Worm (Caenorhabditis elegans): ENCODE data around the gene F26F2.1.
"Not testable (repeated sequence)": the region's sequence is repeated elsewhere in the genome, so short reads cannot be mapped to it uniquely, and the experiment has no call there.

The F26F2.1 gene

DNA sequence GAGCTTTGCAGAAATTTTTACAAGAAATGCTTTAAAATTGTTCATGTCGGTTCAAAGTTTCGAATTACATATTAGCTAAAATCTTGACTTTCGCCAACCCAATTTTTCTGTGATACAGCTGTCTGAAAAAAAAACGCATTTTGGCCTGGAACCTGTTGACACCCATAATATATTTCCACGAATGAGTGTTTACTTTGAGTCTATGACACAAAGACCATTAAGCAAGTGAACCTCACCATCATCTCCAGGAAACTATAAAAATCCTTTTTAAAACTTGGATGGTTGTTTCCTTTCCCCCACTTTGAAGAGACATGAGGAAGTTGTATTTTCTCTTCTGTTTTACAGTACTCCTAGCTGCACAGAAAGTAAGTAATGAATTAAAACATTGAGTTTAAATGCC lies 12.6 kb upstream of the F26F2.1 start, which contains the start of gene clec-263:
clec-263 (plus strand) TSS at position 301 of the 400 bp plus-strand sequence.
- no peak for TF ChIP-seq tbp1 (GFP tag; optimal IDR thresholded peaks at IDR 0.05)
- TF ChIP-seq ceh-58 (GFP tag; IDR thresholded peaks at IDR 0.05): no peak
- TF ChIP-seq sptf-2 (GFP tag; optimal IDR thresholded peaks at IDR 0.05): no peak
- TF ChIP-seq nfya-2 (GFP tag; IDR thresholded peaks at IDR 0.05): no peak
- no peak for TF ChIP-seq ztf-18 (tag; optimal IDR thresholded peaks at IDR 0.05)
- no peak for TF ChIP-seq Y53G8AR.9 (GFP tag; conservative IDR thresholded peaks at IDR 0.05)
- no peak for TF ChIP-seq lin-35 (GFP tag; optimal IDR thresholded peaks at IDR 0.05)
- TF ChIP-seq ztf-26 (tag; optimal IDR thresholded peaks at IDR 0.05): no peak
- no peak for TF ChIP-seq dox-1 (GFP tag; IDR thresholded peaks at IDR 0.05)
- no peak for TF ChIP-seq mxl-1 (tag; optimal IDR thresholded peaks at IDR 0.05)
- TF ChIP-seq ceh-27 (GFP tag; optimal IDR thresholded peaks at IDR 0.05): no peak
- no peak for TF ChIP-seq F39B2.1 (GFP tag; IDR thresholded peaks at IDR 0.05)
- no peak for TF ChIP-seq madf-3 (GFP tag; IDR thresholded peaks at IDR 0.05)
- no peak for TF ChIP-seq ztf-25 (GFP tag; IDR thresholded peaks at IDR 0.05)
- no peak for TF ChIP-seq aptf-3 (GFP tag; IDR thresholded peaks at IDR 0.05)

DNA sequence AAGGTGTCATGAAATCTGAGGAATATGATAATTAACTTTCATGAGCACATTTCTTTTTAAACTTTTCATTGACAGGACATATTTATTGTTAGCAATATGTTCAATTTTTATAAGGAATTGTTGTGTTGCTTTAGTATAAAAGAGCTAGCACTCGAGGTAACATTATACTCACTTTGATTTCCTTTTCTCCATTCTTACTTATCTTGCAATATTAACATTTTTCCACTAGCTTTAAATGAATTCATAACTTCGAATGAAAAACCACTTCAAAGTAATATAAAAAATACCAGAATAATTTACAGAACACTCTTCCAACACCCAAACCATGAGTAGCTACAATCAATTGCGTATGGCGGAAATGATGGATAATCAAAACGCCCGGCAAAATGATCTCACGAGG lies 11.7 kb upstream of the F26F2.1 start, which contains the start of gene F26F2.5:
F26F2.5 (plus strand) TSS at position 301 of the 400 bp plus-strand sequence.
- TF ChIP-seq lin-40 (tag; optimal IDR thresholded peaks at IDR 0.05) (no peak), nfyb-1 (GFP tag; IDR thresholded peaks at IDR 0.05) (no peak), ZK185.1 (tag; optimal IDR thresholded peaks at IDR 0.05; ENCODE audit: poor library complexity, severe bottlenecking) (no peak), attf-6 (GFP tag; IDR thresholded peaks at IDR 0.05) (no peak), nhr-90 (tag; optimal IDR thresholded peaks at IDR 0.05) (no peak), lsl-1 (GFP tag; optimal IDR thresholded peaks at IDR 0.05) (no peak), aptf-2 (GFP tag; conservative IDR thresholded peaks at IDR 0.05) (no peak), dpl-1 (GFP tag; optimal IDR thresholded peaks at IDR 0.05) (no peak), tbp1 (GFP tag; optimal IDR thresholded peaks at IDR 0.05) (no peak), hsf-1 (GFP tag; IDR thresholded peaks at IDR 0.05) (no peak), aptf-3 (GFP tag; IDR thresholded peaks at IDR 0.05) (no peak), snpc-3.4 (tag; optimal IDR thresholded peaks at IDR 0.05) (no peak), hlh-26 (GFP tag; conservative IDR thresholded peaks at IDR 0.05) (no peak), B0336.3 (GFP tag; IDR thresholded peaks at IDR 0.05) (no peak), Y95B8A.8 (GFP tag; IDR thresholded peaks at IDR 0.05) (no peak), ceh-100 (GFP tag; IDR thresholded peaks at IDR 0.05) (no peak)

DNA sequence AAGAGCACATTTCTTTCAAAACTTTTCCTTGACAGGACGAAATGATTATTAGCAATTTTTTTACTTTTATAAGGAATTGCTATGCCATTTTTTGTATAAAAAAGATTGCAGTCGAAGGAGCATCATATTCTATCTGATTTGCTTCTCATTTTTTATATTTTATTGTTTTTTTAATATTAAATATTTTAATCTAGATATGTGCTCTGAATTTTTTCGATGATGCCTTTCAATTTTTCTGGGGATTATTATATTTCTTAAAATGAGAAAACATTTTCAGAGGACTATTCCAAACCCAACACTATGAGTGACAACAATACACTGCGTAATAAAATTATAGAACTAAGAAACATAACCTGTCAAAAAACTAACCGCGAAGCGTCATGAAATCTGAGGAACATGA lies 7.3 kb upstream of the F26F2.1 start, which contains the start of gene F26F2.4:
F26F2.4 (plus strand) TSS at position 301 of the 400 bp plus-strand sequence.
- not testable (repeated sequence) for TF ChIP-seq let-607 (tag; optimal IDR thresholded peaks at IDR 0.05); F10E7.11 (tag; optimal IDR thresholded peaks at IDR 0.05); nhr-120 (GFP tag; IDR thresholded peaks at IDR 0.05)

DNA sequence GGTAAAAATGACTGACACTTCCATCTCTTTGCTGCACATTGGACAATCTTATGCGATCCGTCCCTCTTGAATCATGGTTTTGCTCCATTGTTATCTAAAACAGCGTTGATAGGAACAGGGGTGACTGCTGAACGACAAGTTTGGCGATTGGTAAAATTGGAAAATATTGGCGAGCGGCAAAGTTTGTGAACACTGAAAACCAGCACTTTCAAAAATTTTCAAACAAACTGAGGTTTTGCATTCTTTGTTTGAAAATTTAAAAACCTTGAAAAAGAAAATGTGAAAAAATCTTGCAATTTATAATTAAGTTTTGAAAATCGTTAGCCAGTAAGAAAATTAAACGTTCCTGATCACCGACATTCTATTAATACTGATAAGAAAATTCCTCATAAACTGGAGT lies 4.8 kb upstream of the F26F2.1 start, which contains the start of gene F26F2.3:
F26F2.3 (minus strand) TSS at position 101 of the 400 bp plus-strand sequence.
- TF ChIP-seq nhr-27 (tag; optimal IDR thresholded peaks at IDR 0.05): no peak
- no peak for TF ChIP-seq F39B2.1 (GFP tag; IDR thresholded peaks at IDR 0.05)
- no peak for TF ChIP-seq ztf-28 (GFP tag; IDR thresholded peaks at IDR 0.05)
- no peak for TF ChIP-seq mxl-1 (tag; optimal IDR thresholded peaks at IDR 0.05)
- TF ChIP-seq egl-44 (GFP tag; IDR thresholded peaks at IDR 0.05): no peak
- TF ChIP-seq him-1 (tag; optimal IDR thresholded peaks at IDR 0.05): no peak
- TF ChIP-seq snpc-3.4 (tag; optimal IDR thresholded peaks at IDR 0.05): no peak
- no peak for TF ChIP-seq Y53G8AR.9 (GFP tag; conservative IDR thresholded peaks at IDR 0.05)
- TF ChIP-seq Y53F4B.3 (GFP tag; IDR thresholded peaks at IDR 0.05): no peak
- no peak for TF ChIP-seq egl-18 (GFP tag; IDR thresholded peaks at IDR 0.05)
- TF ChIP-seq attf-3 (GFP tag; conservative IDR thresholded peaks at IDR 0.05): no peak
- TF ChIP-seq lin-26 (GFP tag; IDR thresholded peaks at IDR 0.05): no peak
- TF ChIP-seq F10E7.11 (tag; optimal IDR thresholded peaks at IDR 0.05): no peak
- no peak for TF ChIP-seq F37B4.10 (GFP tag; IDR thresholded peaks at IDR 0.05)
- TF ChIP-seq C17E4.6 (GFP tag; IDR thresholded peaks at IDR 0.05): no peak
- no peak for TF ChIP-seq lin-40 (tag; optimal IDR thresholded peaks at IDR 0.05)
- no peak for TF ChIP-seq K12H6.12 (tag; optimal IDR thresholded peaks at IDR 0.05)
- TF ChIP-seq athp-1 (tag; optimal IDR thresholded peaks at IDR 0.05): no peak
- no peak for TF ChIP-seq ztf-6 (GFP tag; IDR thresholded peaks at IDR 0.05)
